Worm (Caenorhabditis elegans): ENCODE results near the gene gpa-3.

DNA sequence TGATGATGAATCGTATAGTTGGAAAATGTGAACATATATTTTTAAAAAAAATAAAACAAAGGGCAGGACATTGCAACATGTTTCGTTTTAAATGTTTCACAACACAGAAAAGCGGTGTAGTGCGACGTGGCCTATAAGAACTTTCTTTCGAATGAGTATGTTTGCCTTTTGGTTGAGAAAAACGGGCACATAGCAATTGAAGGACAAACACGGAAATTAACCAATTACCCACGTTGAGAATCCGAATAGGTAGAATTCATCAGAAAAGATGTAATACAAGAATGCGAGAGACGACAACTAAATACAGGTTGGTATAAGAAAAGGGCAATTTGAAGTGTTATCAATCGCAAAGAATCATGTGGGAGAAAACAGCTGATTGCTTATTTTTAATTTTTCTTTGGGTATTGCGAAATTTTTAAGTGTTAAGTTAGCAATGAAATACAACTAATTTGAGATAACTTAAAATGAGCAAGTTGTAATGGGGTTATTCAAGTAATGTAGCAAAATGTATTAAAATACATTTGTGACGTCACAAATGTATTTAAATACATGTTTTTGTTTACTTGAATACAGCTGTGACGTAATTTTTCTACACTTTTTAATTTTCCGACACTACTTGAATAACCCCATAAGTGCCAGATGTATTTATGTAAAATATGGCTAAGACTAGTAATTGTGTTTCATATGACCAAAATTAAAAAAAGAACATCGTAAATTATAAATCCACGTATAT, 26.1 kb downstream of the gpa-3 start, which contains the start of gene acl-14:
- TF ChIP-seq fkh-6 (tag; optimal IDR thresholded peaks at IDR 0.05) (no peak), ama-1 (optimal IDR thresholded peaks at IDR 0.05) (no peak), ahr-1 (tag; optimal IDR thresholded peaks at IDR 0.05) (no peak), lin-11 (tag; optimal IDR thresholded peaks at IDR 0.05) (no peak), pqm-1 (tag; optimal IDR thresholded peaks at IDR 0.05) (no peak), ceh-9 (tag; optimal IDR thresholded peaks at IDR 0.05) (no peak), che-1 (tag; optimal IDR thresholded peaks at IDR 0.05) (no peak), dmd-4 (tag; optimal IDR thresholded peaks at IDR 0.05; ENCODE audit: borderline replicate concordance) (no peak)

Data from whole organism, late embryonic.